Worm (Caenorhabditis elegans): ENCODE data around the gene gtl-2.

Gene gtl-2

DNA sequence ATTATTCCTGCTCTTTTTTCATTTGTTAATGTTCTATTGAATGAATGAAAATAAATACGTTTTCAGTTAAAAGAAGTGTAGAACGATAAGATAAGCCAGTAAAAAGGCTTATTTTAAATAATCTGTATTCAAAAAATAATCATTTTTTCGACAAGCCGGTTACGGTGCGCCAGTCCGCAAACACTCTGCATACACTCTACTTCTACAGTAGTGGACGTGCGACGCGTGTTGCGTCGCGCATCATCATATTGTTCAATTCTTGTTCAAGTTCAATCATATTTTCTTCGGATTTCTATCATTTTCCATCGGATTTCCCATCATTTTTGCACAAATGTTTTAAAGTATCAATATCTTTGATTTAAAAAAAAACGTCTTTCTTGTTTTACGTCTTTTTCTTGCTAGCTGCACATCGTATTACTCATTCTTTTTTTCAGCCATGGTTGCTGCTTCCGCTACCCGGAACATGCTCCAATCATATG, 46.7 kb downstream of the gtl-2 start, which contains the start of gene B0035.18:
B0035.18 (plus strand) TSS at position 429 of the 479 bp plus-strand sequence.
- TF ChIP-seq lsy-2 (tag; optimal IDR thresholded peaks at IDR 0.05) (peak in 1 of 2 experiments; percentile 12), ceh-82 (tag; optimal IDR thresholded peaks at IDR 0.05) (no peak), unc-130 (GFP tag; optimal IDR thresholded peaks at IDR 0.05) (peak; percentile 2)

DNA sequence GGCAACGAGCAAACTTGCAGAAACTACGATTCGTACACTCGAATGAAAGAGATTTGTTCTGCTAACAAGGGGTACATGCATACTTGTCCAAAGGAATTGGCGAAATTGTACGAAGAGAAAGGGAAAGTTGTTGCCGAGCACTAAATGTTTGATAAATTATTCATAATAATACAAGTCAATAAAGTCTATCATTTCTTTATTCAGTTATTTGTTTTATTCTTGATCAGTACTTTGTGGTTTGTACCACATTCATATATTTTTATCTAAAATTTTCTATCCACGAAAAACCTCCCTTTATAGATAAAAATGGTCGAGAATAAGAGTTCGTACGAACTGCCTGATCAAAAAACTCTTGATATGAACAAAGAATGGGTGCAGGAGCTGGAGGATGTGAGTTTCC, 47.2 kb downstream of the gtl-2 start, which contains the start of gene edg-1:
edg-1 (plus strand) TSS at position 301 of the 400 bp plus-strand sequence.
- TF ChIP-seq zfp-3 (GFP tag; conservative IDR thresholded peaks at IDR 0.05) = no peak
- no peak for TF ChIP-seq daf-16 (GFP tag; optimal IDR thresholded peaks at IDR 0.05)
- peak; percentile 9 for TF ChIP-seq daf-16 (tag; optimal IDR thresholded peaks at IDR 0.05)

DNA sequence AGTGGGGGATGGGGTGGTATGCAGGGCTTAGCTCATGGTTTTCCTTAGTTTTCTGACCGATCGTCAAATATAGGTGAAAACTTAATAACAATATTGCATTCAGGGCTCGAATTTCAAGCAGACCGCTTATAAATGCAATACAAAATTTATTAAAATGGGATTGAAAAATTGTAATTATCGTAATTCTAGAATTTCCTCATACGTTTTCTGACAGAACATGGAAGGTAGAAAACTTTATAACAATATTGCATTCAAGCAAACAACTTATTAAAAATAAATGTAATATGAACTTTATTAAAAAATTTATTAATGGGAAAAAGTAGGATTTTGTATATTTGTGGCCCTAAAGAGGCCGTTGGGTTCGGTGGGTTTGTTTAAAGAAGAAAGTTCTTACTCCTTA, 50.4 kb downstream of the gtl-2 start:
- TF ChIP-seq snpc-1.2 (GFP tag; IDR thresholded peaks at IDR 0.05) = peak; percentile 48; the same call in 1 of the 2 replicates
- no peak for TF ChIP-seq ctbp-1 (GFP tag; IDR thresholded peaks at IDR 0.05)
- no peak for TF ChIP-seq F37D6.2 (tag; optimal IDR thresholded peaks at IDR 0.05)
- TF ChIP-seq unc-39 (tag; optimal IDR thresholded peaks at IDR 0.05) = no peak
- TF ChIP-seq dmd-8 (GFP tag; IDR thresholded peaks at IDR 0.05) = 0 out of 2 replicates have a peak, but pooled peaks have one; percentile 4
- TF ChIP-seq arid-1 (GFP tag; conservative IDR thresholded peaks at IDR 0.05) = 0 out of 2 replicates have a peak, but pooled peaks have one; percentile 41
- no peak for TF ChIP-seq nhr-28 (tag; optimal IDR thresholded peaks at IDR 0.05)
- TF ChIP-seq F26F4.8 (GFP tag; conservative IDR thresholded peaks at IDR 0.05) = peak; percentile 64; the same call in 1 of the 2 replicates
- peak; percentile 51 for TF ChIP-seq aha-1 (tag)
- TF ChIP-seq F10B5.3 (tag; optimal IDR thresholded peaks at IDR 0.05) = no peak
- TF ChIP-seq spr-1 (tag; optimal IDR thresholded peaks at IDR 0.05) = no peak
- TF ChIP-seq nhr-10 (tag; optimal IDR thresholded peaks at IDR 0.05) = no peak
- TF ChIP-seq T26A8.4 (GFP tag; IDR thresholded peaks at IDR 0.05) = no peak
- TF ChIP-seq lin-38 (GFP tag; IDR thresholded peaks at IDR 0.05) = peak; percentile 62
- no peak for TF ChIP-seq hmg-1.1 (GFP tag; IDR thresholded peaks at IDR 0.05)

DNA sequence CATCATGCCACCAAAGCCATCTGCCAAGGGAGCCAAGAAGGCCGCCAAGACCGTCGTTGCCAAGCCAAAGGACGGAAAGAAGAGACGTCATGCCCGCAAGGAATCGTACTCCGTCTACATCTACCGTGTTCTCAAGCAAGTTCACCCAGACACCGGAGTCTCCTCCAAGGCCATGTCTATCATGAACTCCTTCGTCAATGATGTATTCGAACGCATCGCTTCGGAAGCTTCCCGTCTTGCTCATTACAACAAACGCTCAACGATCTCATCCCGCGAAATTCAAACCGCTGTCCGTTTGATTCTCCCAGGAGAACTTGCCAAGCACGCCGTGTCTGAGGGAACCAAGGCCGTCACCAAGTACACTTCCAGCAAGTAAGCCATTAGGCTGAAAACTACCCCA, 51.5 kb downstream of the gtl-2 start, which contains the start of gene his-48:
his-48 (plus strand) TSS at position 5 of the 400 bp plus-strand sequence.
- TF ChIP-seq lin-38 (GFP tag; IDR thresholded peaks at IDR 0.05) (peak; percentile 39; the same call in 1 of the 2 replicates), lim-7 (GFP tag; IDR thresholded peaks at IDR 0.05) (peak; percentile 56; the same call in 1 of the 2 replicates)

DNA sequence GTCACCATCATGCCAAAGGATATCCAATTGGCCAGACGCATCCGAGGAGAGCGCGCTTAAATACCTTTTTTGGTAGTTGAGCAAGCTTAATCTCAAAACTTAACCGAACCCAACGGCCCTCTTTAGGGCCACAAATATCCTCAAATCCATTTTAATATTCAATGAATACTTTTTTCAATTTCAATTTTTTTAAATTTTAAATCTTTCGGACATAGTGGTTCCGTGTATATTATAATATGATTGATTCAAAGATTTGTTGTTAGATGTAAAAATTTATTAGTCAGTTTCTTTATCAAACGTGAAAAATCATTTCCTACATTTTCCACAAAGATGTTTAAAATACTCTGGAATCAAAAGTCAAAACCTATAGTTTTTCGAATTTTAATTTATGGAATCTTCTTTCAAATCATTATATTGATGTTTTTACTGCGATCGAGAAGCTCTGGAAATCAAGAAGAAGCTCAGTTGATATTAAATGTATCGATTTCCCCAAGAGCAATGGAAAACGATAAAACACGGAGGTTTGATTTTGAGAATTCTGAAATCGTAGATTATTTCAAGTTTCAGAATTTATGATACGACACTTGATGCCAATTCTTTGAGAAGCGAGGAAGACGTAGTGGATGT, 53.8 kb downstream of the gtl-2 start, which contains the start of gene B0035.21:
B0035.21 (plus strand) TSS at position 322 of the 627 bp plus-strand sequence.
- no peak for TF ChIP-seq unc-62 (GFP tag; optimal IDR thresholded peaks at IDR 0.05 in 1 of 2)
- TF ChIP-seq unc-62 (tag; optimal IDR thresholded peaks at IDR 0.05) = no peak
- TF ChIP-seq zfp-3 (GFP tag; conservative IDR thresholded peaks at IDR 0.05) = 0 out of 2 replicates have a peak, but pooled peaks have one; percentile 17
- TF ChIP-seq dve-1 (tag; optimal IDR thresholded peaks at IDR 0.05; ENCODE audit: insufficient read depth) = peak; percentile 4
- TF ChIP-seq T26A8.4 (GFP tag; IDR thresholded peaks at IDR 0.05) = 0 out of 2 replicates have a peak, but pooled peaks have one; percentile 17
- 0 out of 2 replicates have a peak, but pooled peaks have one; percentile 32 for TF ChIP-seq pha-4 (GFP tag; IDR thresholded peaks at IDR 0.05)
- TF ChIP-seq pha-4 (tag; optimal IDR thresholded peaks at IDR 0.05) = no peak
- TF ChIP-seq F26F4.8 (GFP tag; conservative IDR thresholded peaks at IDR 0.05) = 0 out of 2 replicates have a peak, but pooled peaks have one; percentile 48
- TF ChIP-seq Y105C5A.15 (GFP tag; IDR thresholded peaks at IDR 0.05) = 0 out of 2 replicates have a peak, but pooled peaks have one; percentile 34
- peak; percentile 46 for TF ChIP-seq lin-38 (GFP tag; IDR thresholded peaks at IDR 0.05)
- TF ChIP-seq fkh-10 (GFP tag; optimal IDR thresholded peaks at IDR 0.05) = no peak

DNA sequence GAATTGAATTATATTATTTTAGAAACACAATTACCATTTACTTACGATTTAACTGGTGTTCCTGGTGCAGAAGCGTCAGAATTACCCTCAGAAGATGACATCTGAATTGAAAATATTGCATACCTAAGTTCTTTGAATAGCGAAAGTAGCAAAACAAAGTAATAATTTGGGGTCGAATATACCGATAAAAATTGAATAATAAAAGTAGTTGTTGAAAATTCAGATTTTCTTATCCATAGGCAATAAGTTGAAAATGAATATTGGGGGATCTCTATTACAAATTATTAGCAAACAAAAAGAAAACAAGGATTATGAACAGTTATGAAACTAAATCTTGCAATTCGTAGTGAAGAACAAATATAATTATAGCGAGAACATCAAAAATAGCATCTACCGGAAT, 56.0 kb downstream of the gtl-2 start, which contains the start of gene leo-1:
leo-1 (minus strand) TSS at position 101 of the 400 bp plus-strand sequence.
- TF ChIP-seq nhr-28 (tag; optimal IDR thresholded peaks at IDR 0.05) (no peak), unc-62 (GFP tag; optimal IDR thresholded peaks at IDR 0.05 in 1 of 2) (peak in 1 of 2 experiments; percentile 55), unc-62 (tag; optimal IDR thresholded peaks at IDR 0.05) (no peak)
